Worm (Caenorhabditis elegans) whole organism, mixed stage, embryonic: ENCODE data around the gene Y116F11B.8.

Experiments
- bed-3 ChIP-seq: fragments of 200-800 bp; sonication (Bioruptor generic); optimal IDR thresholded peaks from 3 replicates; lab custom pipeline; 2018; ENCODE audit warnings: mild to moderate bottlenecking, missing genetic modification characterization, moderate library complexity, missing compliant biosample characterization
- elt-1 ChIP-seq: sonication (generic microtip); optimal IDR thresholded peaks from 2 replicates; lab custom pipeline; 2017; ENCODE audit warnings: missing genetic modification characterization, mild to moderate bottlenecking, missing compliant biosample characterization, antibody characterized with exemption, moderate library complexity, borderline replicate concordance; ENCODE audit not compliant: insufficient read depth
- elt-3 ChIP-seq: fragments of 150-350 bp; optimal IDR thresholded peaks from 2 replicates; lab custom pipeline; 2014; ENCODE audit warnings: missing biosample characterization, missing genetic modification characterization
- mep-1 ChIP-seq: fragments of 150-350 bp; optimal IDR thresholded peaks from 2 replicates; lab custom pipeline; 2017; ENCODE audit warnings: missing biosample characterization, missing genetic modification reagents, missing genetic modification characterization, inconsistent platforms
- nhr-12 ChIP-seq: fragments of 150-350 bp; optimal IDR thresholded peaks from 2 replicates; lab custom pipeline; 2014; ENCODE audit warnings: missing biosample characterization, missing genetic modification characterization
- nhr-2 ChIP-seq: fragments of 150-350 bp; optimal IDR thresholded peaks from 2 replicates; lab custom pipeline; 2014; ENCODE audit warnings: missing biosample characterization, missing genetic modification characterization
- nhr-237 ChIP-seq: fragments of 150-350 bp; optimal IDR thresholded peaks from 2 replicates; lab custom pipeline; 2014; ENCODE audit warnings: missing biosample characterization, missing genetic modification characterization
- pha-4 ChIP-seq: fragments of 150-350 bp; optimal IDR thresholded peaks from 2 replicates; lab custom pipeline; 2018; ENCODE audit warnings: missing biosample characterization, missing genetic modification reagents, missing genetic modification characterization
- snpc-4 ChIP-seq: fragments of 150-350 bp; optimal IDR thresholded peaks from 2 replicates; lab custom pipeline; 2014; ENCODE audit warnings: missing biosample characterization, missing genetic modification characterization
- unc-39 ChIP-seq: fragments of 150-350 bp; optimal IDR thresholded peaks from 2 replicates; lab custom pipeline; 2014; ENCODE audit warnings: missing biosample characterization, missing genetic modification characterization
- ztf-11 ChIP-seq: fragments of 150-350 bp; optimal IDR thresholded peaks from 2 replicates; lab custom pipeline; 2014; ENCODE audit warnings: missing biosample characterization, missing genetic modification characterization

DNA sequence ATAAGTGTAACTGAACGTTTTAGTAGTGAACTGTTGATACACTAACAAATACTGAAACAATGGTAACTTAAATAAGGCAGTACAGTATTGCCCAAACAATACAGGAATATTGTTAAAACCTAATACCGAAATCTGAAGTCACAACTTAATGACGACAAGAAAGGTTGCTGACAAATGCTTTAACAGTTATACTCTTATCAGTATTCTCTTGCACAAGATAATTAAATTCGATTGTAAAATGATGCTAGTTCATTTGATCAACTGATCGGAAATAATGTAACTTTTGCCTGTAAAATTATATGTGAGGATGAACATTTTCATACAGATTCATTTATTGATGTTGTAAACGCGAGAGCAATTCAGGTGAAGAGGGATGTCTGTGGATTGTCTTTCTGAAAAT lies 25.8 kb upstream of the Y116F11B.8 start:
- TF ChIP-seq mep-1 (no peak), elt-3 (tag; lab: Kevin White, UChicago) (no peak), unc-39 (tag; lab: Kevin White, UChicago) (no peak), nhr-12 (no peak), pha-4 (tag; lab: Kevin White, UChicago) (no peak), nhr-2 (tag; lab: Kevin White, UChicago) (no peak), ztf-11 (tag; lab: Kevin White, UChicago) (no peak), elt-1 (no peak), nhr-237 (tag; lab: Kevin White, UChicago) (no peak), bed-3 (no peak), snpc-4 (tag; lab: Kevin White, UChicago) (no peak)
